Fruit fly (Drosophila melanogaster) whole organism, embryonic: Measurements from ENCODE around the gene SrpRalpha.

ENCODE experiments used
- Atf-2 ChIP-seq: fragments of 200-800 bp; sonication (Bioruptor generic); optimal IDR thresholded peaks from 2 replicates; lab custom pipeline; 2016; ENCODE audit warnings: missing biosample characterization, missing genetic modification characterization
- CG10267 ChIP-seq: fragments of 200-800 bp; sonication (Bioruptor generic); optimal IDR thresholded peaks from 2 replicates; lab custom pipeline; 2018; ENCODE audit warnings: missing biosample characterization, mild to moderate bottlenecking, missing genetic modification characterization, moderate library complexity
- CG11723 ChIP-seq: fragments of 200-800 bp; sonication (Bioruptor generic); optimal IDR thresholded peaks from 2 replicates; lab custom pipeline; 2017; ENCODE audit warnings: missing biosample characterization, mild to moderate bottlenecking, missing genetic modification characterization
- CG13624 ChIP-seq: fragments of 200-800 bp; sonication (Bioruptor generic); optimal IDR thresholded peaks from 2 replicates; lab custom pipeline; 2016; ENCODE audit warnings: missing biosample characterization, missing genetic modification characterization
- CG14667 ChIP-seq: fragments of 200-800 bp; sonication (Bioruptor generic); IDR thresholded peaks from 2 replicates; pipeline ENCODE4 v1.3.6; 2022; ENCODE audit warnings: missing biosample characterization, missing genetic modification characterization
- CG15479 ChIP-seq: fragments of 200-800 bp; sonication (Bioruptor generic); optimal IDR thresholded peaks from 3 replicates; lab custom pipeline; 2019; ENCODE audit warnings: missing biosample characterization, mild to moderate bottlenecking, missing genetic modification characterization, moderate library complexity
- CG1647 ChIP-seq: fragments of 200-800 bp; sonication (Bioruptor generic); optimal IDR thresholded peaks from 3 replicates; lab custom pipeline; 2016; ENCODE audit warnings: missing biosample characterization, missing genetic modification characterization
- CG16813 ChIP-seq: fragments of 200-800 bp; sonication (Bioruptor generic); IDR thresholded peaks from 3 replicates; pipeline ENCODE4 v1.3.6; 2022; ENCODE audit warnings: missing biosample characterization, missing genetic modification characterization; ENCODE audit not compliant: partially characterized antibody
- CG17328 ChIP-seq: fragments of 200-800 bp; sonication (Bioruptor generic); IDR thresholded peaks from 2 replicates; pipeline ENCODE4 v1.3.6; 2022; ENCODE audit warnings: missing biosample characterization, missing genetic modification characterization
- CG17361 ChIP-seq: fragments of 200-800 bp; sonication (Bioruptor generic); IDR thresholded peaks from 3 replicates; pipeline ENCODE4 v1.3.6; 2022; ENCODE audit warnings: missing biosample characterization, missing genetic modification characterization
- CG18262 ChIP-seq: fragments of 200-800 bp; optimal IDR thresholded peaks from 3 replicates; lab custom pipeline; 2019; ENCODE audit warnings: missing biosample characterization, mild to moderate bottlenecking, missing genetic modification characterization, moderate library complexity
- CG2120 ChIP-seq: fragments of 200-800 bp; sonication (Bioruptor generic); optimal IDR thresholded peaks from 3 replicates; lab custom pipeline; 2016; ENCODE audit warnings: missing biosample characterization, missing genetic modification characterization
- CG3407 ChIP-seq: fragments of 200-800 bp; sonication (Bioruptor generic); optimal IDR thresholded peaks from 2 replicates; lab custom pipeline; 2018; ENCODE audit warnings: missing biosample characterization, mild to moderate bottlenecking, missing genetic modification characterization
- CG3838 ChIP-seq: fragments of 200-800 bp; sonication (Bioruptor generic); optimal IDR thresholded peaks from 3 replicates; lab custom pipeline; 2016; ENCODE audit warnings: missing biosample characterization, missing genetic modification characterization
- CG6654 ChIP-seq: fragments of 200-800 bp; sonication (Bioruptor generic); optimal IDR thresholded peaks from 2 replicates; lab custom pipeline; 2017; ENCODE audit warnings: missing biosample characterization, mild to moderate bottlenecking, missing genetic modification characterization
- CG6813 ChIP-seq: fragments of 200-800 bp; sonication (Bioruptor generic); optimal IDR thresholded peaks from 2 replicates; lab custom pipeline; 2017; ENCODE audit warnings: missing biosample characterization, missing genetic modification characterization, mild to moderate bottlenecking, moderate library complexity, missing genetic modification reagents
- CG7357 ChIP-seq: fragments of 200-800 bp; sonication (Bioruptor generic); IDR thresholded peaks from 3 replicates; pipeline ENCODE4 v1.3.6; 2022; ENCODE audit warnings: missing biosample characterization, missing genetic modification characterization
- CG7556 ChIP-seq: fragments of 200-800 bp; sonication (Bioruptor generic); optimal IDR thresholded peaks from 2 replicates; lab custom pipeline; 2017; ENCODE audit warnings: missing biosample characterization, mild to moderate bottlenecking, missing genetic modification characterization
- CG7928 ChIP-seq: fragments of 200-800 bp; sonication (Bioruptor generic); optimal IDR thresholded peaks from 2 replicates; lab custom pipeline; 2017; ENCODE audit warnings: missing biosample characterization, mild to moderate bottlenecking, missing genetic modification characterization
- CG8359 ChIP-seq: fragments of 200-800 bp; sonication (Bioruptor generic); optimal IDR thresholded peaks from 2 replicates; lab custom pipeline; 2017; ENCODE audit warnings: missing biosample characterization, mild to moderate bottlenecking, missing genetic modification characterization, borderline replicate concordance
- CG8478 ChIP-seq: fragments of >200 bp; optimal IDR thresholded peaks from 2 replicates; lab custom pipeline; 2018
- CG9876 ChIP-seq: fragments of 200-800 bp; sonication (Bioruptor generic); optimal IDR thresholded peaks from 2 replicates; lab custom pipeline; 2016; ENCODE audit warnings: missing biosample characterization, missing genetic modification characterization
- CoRest ChIP-seq: fragments of 200-800 bp; sonication (Bioruptor generic); optimal IDR thresholded peaks from 3 replicates; lab custom pipeline; 2018; ENCODE audit warnings: missing biosample characterization, mild to moderate bottlenecking, missing genetic modification characterization, moderate library complexity
- Deaf1 ChIP-seq: fragments of 200-800 bp; optimal IDR thresholded peaks from 3 replicates; lab custom pipeline; 2019; ENCODE audit warnings: missing biosample characterization, mild to moderate bottlenecking, missing genetic modification characterization, moderate library complexity
- Dref ChIP-seq: fragments of 200-800 bp; sonication (Bioruptor generic); IDR thresholded peaks from 2 replicates; pipeline ENCODE4 v1.3.6; 2022; ENCODE audit warnings: missing biosample characterization, missing genetic modification characterization
- HLHmδ ChIP-seq: fragments of 200-800 bp; sonication (Bioruptor generic); optimal IDR thresholded peaks from 2 replicates; lab custom pipeline; 2018; ENCODE audit warnings: missing biosample characterization, mild to moderate bottlenecking, missing genetic modification characterization, moderate library complexity
- HmgD ChIP-seq: fragments of 200-800 bp; sonication (Bioruptor generic); optimal IDR thresholded peaks from 3 replicates; lab custom pipeline; 2016; ENCODE audit warnings: missing biosample characterization, missing genetic modification characterization
- Hmr ChIP-seq: fragments of 200-800 bp; sonication (Bioruptor generic); optimal IDR thresholded peaks from 3 replicates; lab custom pipeline; 2017; ENCODE audit warnings: mild to moderate bottlenecking, missing biosample characterization, missing genetic modification reagents, missing genetic modification characterization
- Hr3 ChIP-seq: fragments of 200-800 bp; sonication (Bioruptor generic); optimal IDR thresholded peaks from 3 replicates; lab custom pipeline; 2016; ENCODE audit warnings: missing biosample characterization, missing genetic modification characterization
- Kr ChIP-seq: fragments of 200-800 bp; sonication (Bioruptor generic); optimal IDR thresholded peaks from 2 replicates; lab custom pipeline; 2017; ENCODE audit warnings: missing biosample characterization, mild to moderate bottlenecking, missing genetic modification characterization
- Lim3 ChIP-seq: fragments of 200-800 bp; sonication (Bioruptor generic); IDR thresholded peaks from 2 replicates; pipeline ENCODE4 v1.3.6; 2022; ENCODE audit warnings: missing biosample characterization, missing genetic modification characterization
- Meics ChIP-seq: fragments of 200-800 bp; sonication (Bioruptor generic); optimal IDR thresholded peaks from 2 replicates; lab custom pipeline; 2017; ENCODE audit warnings: missing biosample characterization, mild to moderate bottlenecking, missing genetic modification characterization
- NC2α ChIP-seq: fragments of 200-800 bp; sonication (Bioruptor generic); optimal IDR thresholded peaks from 2 replicates; lab custom pipeline; 2016; ENCODE audit warnings: missing biosample characterization, missing genetic modification characterization
- NK7.1 ChIP-seq: fragments of 200-800 bp; sonication (Bioruptor generic); optimal IDR thresholded peaks from 3 replicates; lab custom pipeline; 2016; ENCODE audit warnings: missing biosample characterization, missing genetic modification characterization
- PHDP ChIP-seq: fragments of 200-800 bp; sonication (Bioruptor generic); optimal IDR thresholded peaks from 3 replicates; lab custom pipeline; 2018; ENCODE audit warnings: missing biosample characterization, mild to moderate bottlenecking, missing genetic modification characterization, moderate library complexity
- Sin3A ChIP-seq: fragments of >200 bp; optimal IDR thresholded peaks from 2 replicates; lab custom pipeline; 2018
- Trl ChIP-seq, 3 experiments: fragments of >200 bp in 2 of 3; fragments of 200-800 bp in 1 of 3; sonication (Bioruptor generic) in 1 of 3; optimal IDR thresholded peaks; 2 replicates in 1 of 3; 3 replicates in 2 of 3; lab custom pipeline; 2016 to 2017; ENCODE audit warnings: missing biosample characterization in 1 of 3, missing genetic modification characterization in 1 of 3
- bab2 ChIP-seq: fragments of 200-800 bp; sonication (Bioruptor generic); optimal IDR thresholded peaks from 2 replicates; lab custom pipeline; 2016; ENCODE audit warnings: missing biosample characterization, missing genetic modification characterization
- caup ChIP-seq: fragments of 200-800 bp; sonication (Bioruptor generic); optimal IDR thresholded peaks from 3 replicates; lab custom pipeline; 2017; ENCODE audit warnings: missing biosample characterization, mild to moderate bottlenecking, missing genetic modification characterization, moderate library complexity; ENCODE audit not compliant: severe bottlenecking
- fd64A ChIP-seq: fragments of 200-800 bp; sonication (Bioruptor generic); optimal IDR thresholded peaks from 3 replicates; lab custom pipeline; 2018; ENCODE audit warnings: missing biosample characterization, mild to moderate bottlenecking, missing genetic modification characterization
- fd96Cb ChIP-seq: fragments of 200-800 bp; sonication (Bioruptor generic); optimal IDR thresholded peaks from 2 replicates; lab custom pipeline; 2018; ENCODE audit warnings: missing biosample characterization, mild to moderate bottlenecking, missing genetic modification characterization, moderate library complexity
- gro ChIP-seq: fragments of 200-800 bp; sonication (Bioruptor generic); optimal IDR thresholded peaks from 2 replicates; lab custom pipeline; 2016; ENCODE audit warnings: missing biosample characterization, missing genetic modification characterization
- h ChIP-seq: fragments of >200 bp; optimal IDR thresholded peaks from 2 replicates; lab custom pipeline; 2017
- hb ChIP-seq: fragments of 200-800 bp; sonication (Bioruptor generic); IDR thresholded peaks from 3 replicates; pipeline ENCODE4 v1.3.6; 2022; ENCODE audit warnings: missing biosample characterization, missing genetic modification characterization; ENCODE audit not compliant: partially characterized antibody
- nau ChIP-seq: fragments of 200-800 bp; sonication (Bioruptor generic); optimal IDR thresholded peaks from 3 replicates; lab custom pipeline; 2017; ENCODE audit warnings: missing biosample characterization, mild to moderate bottlenecking, missing genetic modification characterization, missing genetic modification reagents
- peb ChIP-seq: fragments of 200-800 bp; sonication (Bioruptor generic); IDR thresholded peaks from 2 replicates; pipeline ENCODE4 v1.3.6; 2022; ENCODE audit warnings: missing biosample characterization, missing genetic modification characterization
- salm ChIP-seq: fragments of 200-800 bp; sonication (Bioruptor generic); optimal IDR thresholded peaks from 2 replicates; lab custom pipeline; 2018; ENCODE audit warnings: missing biosample characterization, mild to moderate bottlenecking, missing genetic modification characterization
- scrt ChIP-seq: fragments of 200-800 bp; sonication (Bioruptor generic); optimal IDR thresholded peaks from 2 replicates; lab custom pipeline; 2018; ENCODE audit warnings: missing biosample characterization, mild to moderate bottlenecking, missing genetic modification characterization, moderate library complexity
- slbo ChIP-seq: fragments of 200-800 bp; sonication (Bioruptor generic); IDR thresholded peaks from 2 replicates; pipeline ENCODE4 v1.3.6; 2022; ENCODE audit warnings: missing biosample characterization, missing genetic modification characterization
- yki ChIP-seq: fragments of >200 bp; optimal IDR thresholded peaks from 3 replicates; lab custom pipeline; 2018

SrpRalpha gene

DNA sequence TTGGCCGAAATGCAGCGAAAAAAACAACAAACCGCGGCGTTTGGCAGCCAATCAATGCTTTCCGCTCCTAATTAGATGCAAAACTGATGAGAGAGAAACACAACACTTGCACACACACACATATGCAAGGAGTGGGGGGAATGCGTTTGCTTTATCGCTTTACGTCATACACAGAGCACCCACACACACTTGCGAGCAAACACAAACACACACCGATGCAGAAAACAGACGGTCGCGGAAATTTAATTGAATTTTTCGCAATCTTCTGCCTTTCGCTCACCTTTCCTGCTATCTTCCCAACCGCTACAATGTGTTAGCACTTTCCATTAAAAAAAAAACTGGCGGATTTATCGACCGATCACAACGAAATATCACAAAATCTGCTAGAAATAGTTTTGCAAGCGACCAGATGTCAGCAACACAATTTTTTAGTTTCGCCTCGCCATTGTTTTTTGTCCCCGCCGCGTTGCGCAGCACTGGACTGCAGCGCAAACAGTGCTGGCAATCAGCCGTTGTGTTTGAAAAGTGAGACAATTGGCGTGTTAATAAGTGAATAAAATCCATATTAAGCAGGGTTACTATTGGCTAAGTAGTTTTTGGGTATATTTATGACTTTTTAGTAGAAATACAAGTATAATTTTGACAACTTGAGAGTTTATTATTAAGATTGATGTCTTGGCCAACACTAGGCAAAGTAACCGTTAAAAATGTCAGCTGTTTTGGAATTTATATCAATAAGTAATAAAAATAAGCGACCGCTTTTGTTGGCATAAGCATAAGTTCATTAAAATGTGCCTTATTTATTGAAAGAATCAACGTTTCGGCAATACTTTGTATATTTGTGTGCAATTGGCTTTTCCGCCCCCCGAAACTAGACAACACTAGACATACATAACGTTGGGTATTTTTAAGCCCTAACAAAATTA, 8.0 kb upstream of the SrpRalpha start, which contains the start of gene Klp10A (continued):
- peak; percentile 4 for TF ChIP-seq CG7556 (GFP tag; lab: Kevin White, UChicago)
- no peak for TF ChIP-seq Kr (GFP tag; lab: Kevin White, UChicago)
- TF ChIP-seq CG16813 (GFP tag; lab: Robert Waterston, UW) = no peak
- TF ChIP-seq CG8359 (GFP tag; lab: Kevin White, UChicago) = no peak
- no peak for TF ChIP-seq Trl (optimal IDR thresholded peaks at IDR 0.05; lab: Kevin White, UChicago)
- TF ChIP-seq Trl (GFP tag; optimal IDR thresholded peaks at IDR 0.05; lab: Kevin White, UChicago) = no peak
- TF ChIP-seq CG15479 (GFP tag; lab: Kevin White, UChicago) = no peak
- no peak for TF ChIP-seq Sin3A (lab: Kevin White, UChicago)
- TF ChIP-seq HmgD (GFP tag; lab: Kevin White, UChicago) = no peak
- peak; percentile 75 for TF ChIP-seq CG8478
- no peak for TF ChIP-seq PHDP (tag; lab: Kevin White, UChicago)
- TF ChIP-seq CG14667 (GFP tag; lab: Robert Waterston, UW) = no peak
- TF ChIP-seq CG17328 = no peak
- TF ChIP-seq NK7.1 (GFP tag; lab: Kevin White, UChicago) = no peak
- no peak for TF ChIP-seq CG9876
- TF ChIP-seq NC2α (GFP tag; lab: Kevin White, UChicago) = peak; percentile 34
- no peak for TF ChIP-seq nau
- TF ChIP-seq Deaf1 (tag; lab: Kevin White, UChicago) = no peak
- peak; percentile 31 for TF ChIP-seq gro (GFP tag; lab: Kevin White, UChicago)
- no peak for TF ChIP-seq CG7928 (GFP tag; lab: Kevin White, UChicago)
- TF ChIP-seq Hr3 (GFP tag; lab: Kevin White, UChicago) = no peak
- TF ChIP-seq Atf-2 = no peak
- TF ChIP-seq Hmr (GFP tag; lab: Kevin White, UChicago) = no peak
- TF ChIP-seq Dref = peak; percentile 29; the same call in 1 of the 2 replicates
- no peak for TF ChIP-seq CG3838 (GFP tag; lab: Kevin White, UChicago)
- no peak for TF ChIP-seq h (lab: Kevin White, UChicago)
- TF ChIP-seq CG7357 (GFP tag; lab: Robert Waterston, UW) = no peak
- TF ChIP-seq HLHmδ (GFP tag; lab: Kevin White, UChicago) = no peak
- TF ChIP-seq CG1647 (GFP tag; lab: Kevin White, UChicago) = peak; percentile 11
- peak; percentile 46; the same call in 1 of the 3 replicates for TF ChIP-seq CG17361 (GFP tag; lab: Robert Waterston, UW)
- TF ChIP-seq CoRest (tag; lab: Kevin White, UChicago) = peak; percentile 24
- no peak for TF ChIP-seq salm
- no peak for TF ChIP-seq hb (GFP tag; lab: Robert Waterston, UW)
- no peak for TF ChIP-seq CG6813 (GFP tag; lab: Kevin White, UChicago)
- TF ChIP-seq caup (GFP tag; lab: Kevin White, UChicago) = peak; percentile 45
- TF ChIP-seq CG18262 = no peak
- no peak for TF ChIP-seq fd96Cb (tag; lab: Kevin White, UChicago)
- TF ChIP-seq CG6654 (GFP tag; lab: Kevin White, UChicago) = no peak
- TF ChIP-seq Meics (GFP tag; lab: Kevin White, UChicago) = no peak
- TF ChIP-seq CG10267 = peak; percentile 87
- no peak for TF ChIP-seq peb (GFP tag; lab: Robert Waterston, UW)
- no peak for TF ChIP-seq scrt
- peak; percentile 58 for TF ChIP-seq slbo
- peak; percentile 2 for TF ChIP-seq CG13624 (GFP tag; lab: Kevin White, UChicago)
- TF ChIP-seq CG3407 = no peak
- TF ChIP-seq CG11723 (GFP tag; lab: Kevin White, UChicago) = peak; percentile 22
- no peak for TF ChIP-seq fd64A
- no peak for TF ChIP-seq bab2 (GFP tag; lab: Kevin White, UChicago)
- TF ChIP-seq yki = no peak
- TF ChIP-seq CG2120 (GFP tag; lab: Kevin White, UChicago) = peak; percentile 36
- no peak for TF ChIP-seq Lim3 (GFP tag; lab: Robert Waterston, UW)
